Worm (Caenorhabditis elegans) whole organism, L1 larva: Measurements from ENCODE around the gene F46B3.9.

Experiments
- C04F5.9 ChIP-seq: sonication (generic microtip); optimal IDR thresholded peaks from 2 replicates; lab custom pipeline; 2016; ENCODE audit warnings: missing genetic modification characterization, missing compliant biosample characterization
- C34B4.2 ChIP-seq: sonication (generic microtip); optimal IDR thresholded peaks from 2 replicates; lab custom pipeline; 2017; ENCODE audit warnings: mild to moderate bottlenecking, missing genetic modification characterization, missing compliant biosample characterization
- F16B12.6 ChIP-seq: fragments of 150-350 bp; optimal IDR thresholded peaks from 2 replicates; lab custom pipeline; 2014; ENCODE audit warnings: missing biosample characterization, missing genetic modification characterization
- blmp-1 ChIP-seq: fragments of 150-350 bp; optimal IDR thresholded peaks from 2 replicates; lab custom pipeline; 2014; ENCODE audit warnings: missing biosample characterization, missing genetic modification characterization
- ceh-82 ChIP-seq, 3 experiments: fragments of 150-350 bp in 1 of 3; sonication (generic microtip) in 2 of 3; optimal IDR thresholded peaks; 2 replicates each; lab custom pipeline; 2014 to 2017; ENCODE audit warnings: missing biosample characterization in 3 of 3, missing genetic modification characterization in 3 of 3
- ceh-90 ChIP-seq: sonication (generic microtip); optimal IDR thresholded peaks from 2 replicates; lab custom pipeline; 2016; ENCODE audit warnings: missing genetic modification characterization, missing compliant biosample characterization
- ces-1 ChIP-seq: fragments of 150-350 bp; optimal IDR thresholded peaks from 2 replicates; lab custom pipeline; 2014; ENCODE audit warnings: missing biosample characterization, missing genetic modification reagents, missing genetic modification characterization
- efl-1 ChIP-seq, 4 experiments: fragments of 150-350 bp; optimal IDR thresholded peaks in 3 of 4; peaks in 1 of 4; 1 replicate in 1 of 4; 2 replicates in 3 of 4; lab custom pipeline; 2014; ENCODE audit warnings: missing biosample characterization in 2 of 4, missing genetic modification characterization in 2 of 4, missing genetic modification reagents in 2 of 4
- elt-2 ChIP-seq: sonication (generic microtip); optimal IDR thresholded peaks from 2 replicates; lab custom pipeline; 2016; ENCODE audit warnings: missing genetic modification characterization, mild to moderate bottlenecking, inconsistent platforms, missing compliant biosample characterization, missing genetic modification reagents
- elt-3 ChIP-seq, 6 experiments: fragments of 150-350 bp in 1 of 6; sonication (generic microtip); optimal IDR thresholded peaks; 2 replicates each; lab custom pipeline; 2017 to 2018; ENCODE audit warnings: missing biosample characterization in 6 of 6, missing genetic modification characterization in 6 of 6, inconsistent platforms in 1 of 6
- fkh-4 ChIP-seq: sonication (generic microtip); optimal IDR thresholded peaks from 2 replicates; lab custom pipeline; 2016; ENCODE audit warnings: missing compliant biosample characterization, missing genetic modification characterization, borderline replicate concordance
- fkh-8 ChIP-seq: sonication (generic microtip); optimal IDR thresholded peaks from 2 replicates; lab custom pipeline; 2016; ENCODE audit warnings: mild to moderate bottlenecking, missing genetic modification characterization, missing compliant biosample characterization
- fos-1 ChIP-seq: fragments of 150-350 bp; optimal IDR thresholded peaks from 2 replicates; lab custom pipeline; 2014; ENCODE audit warnings: missing biosample characterization, missing genetic modification characterization
- hlh-17 ChIP-seq: fragments of 200-800 bp; sonication (Bioruptor generic); optimal IDR thresholded peaks from 2 replicates; lab custom pipeline; 2018; ENCODE audit warnings: missing genetic modification characterization, mild to moderate bottlenecking, missing compliant biosample characterization, moderate library complexity, borderline replicate concordance
- lin-35 ChIP-seq, 2 experiments: fragments of 150-350 bp; optimal IDR thresholded peaks; 2 replicates each; lab custom pipeline; 2014; ENCODE audit warnings: missing biosample characterization in 2 of 2, missing genetic modification characterization in 2 of 2, missing genetic modification reagents in 2 of 2
- lsy-2 ChIP-seq, 2 experiments: fragments of 150-350 bp; optimal IDR thresholded peaks; 2 replicates each; lab custom pipeline; 2014; ENCODE audit warnings: missing biosample characterization in 2 of 2, missing genetic modification characterization in 2 of 2
- mab-9 ChIP-seq: fragments of 200-800 bp; sonication (Bioruptor generic); IDR thresholded peaks from 2 replicates; pipeline ENCODE4 v1.3.6; 2022; ENCODE audit warnings: missing genetic modification reagents, missing genetic modification characterization, missing compliant biosample characterization
- nhr-12 ChIP-seq: sonication (generic microtip); optimal IDR thresholded peaks from 2 replicates; lab custom pipeline; 2017; ENCODE audit warnings: missing biosample characterization, missing genetic modification characterization
- nhr-28 ChIP-seq: fragments of 150-350 bp; optimal IDR thresholded peaks from 2 replicates; lab custom pipeline; 2014; ENCODE audit warnings: missing biosample characterization, missing genetic modification characterization
- nhr-47 ChIP-seq: sonication (generic microtip); optimal IDR thresholded peaks from 2 replicates; lab custom pipeline; 2016; ENCODE audit warnings: mild to moderate bottlenecking, missing genetic modification characterization, moderate library complexity, missing compliant biosample characterization
- nhr-90 ChIP-seq: sonication (generic microtip); optimal IDR thresholded peaks from 2 replicates; lab custom pipeline; 2016; ENCODE audit warnings: mild to moderate bottlenecking, missing genetic modification characterization, missing compliant biosample characterization; ENCODE audit not compliant: poor library complexity
- snpc-4 ChIP-seq: fragments of 150-350 bp; optimal IDR thresholded peaks from 2 replicates; lab custom pipeline; 2014; ENCODE audit warnings: missing biosample characterization, missing genetic modification characterization
- tbx-2 ChIP-seq: sonication (generic microtip); optimal IDR thresholded peaks from 2 replicates; lab custom pipeline; 2016; ENCODE audit warnings: missing genetic modification characterization, missing compliant biosample characterization
- unc-30 ChIP-seq: sonication (generic microtip); optimal IDR thresholded peaks from 2 replicates; lab custom pipeline; 2017; ENCODE audit warnings: missing biosample characterization, missing genetic modification characterization
- unc-62 ChIP-seq: fragments of 150-350 bp; optimal IDR thresholded peaks from 2 replicates; lab custom pipeline; 2014; ENCODE audit warnings: missing biosample characterization, missing genetic modification reagents, missing genetic modification characterization
- zag-1 ChIP-seq: fragments of 150-350 bp; optimal IDR thresholded peaks from 2 replicates; lab custom pipeline; 2014; ENCODE audit warnings: missing biosample characterization, missing genetic modification characterization
- zip-4 ChIP-seq: fragments of 200-800 bp; sonication (Bioruptor generic); optimal IDR thresholded peaks from 2 replicates; lab custom pipeline; 2018; ENCODE audit warnings: mild to moderate bottlenecking, missing genetic modification characterization, moderate library complexity, missing compliant biosample characterization
- ztf-11 ChIP-seq, 2 experiments: sonication (generic microtip); optimal IDR thresholded peaks; 2 replicates each; lab custom pipeline; 2016 to 2017; ENCODE audit warnings: missing genetic modification characterization in 2 of 2, missing biosample characterization in 1 of 2, missing compliant biosample characterization in 1 of 2
- ztf-4 ChIP-seq: fragments of 150-350 bp; optimal IDR thresholded peaks from 2 replicates; lab custom pipeline; 2014; ENCODE audit warnings: missing biosample characterization, missing genetic modification characterization

The F46B3.9 gene

DNA sequence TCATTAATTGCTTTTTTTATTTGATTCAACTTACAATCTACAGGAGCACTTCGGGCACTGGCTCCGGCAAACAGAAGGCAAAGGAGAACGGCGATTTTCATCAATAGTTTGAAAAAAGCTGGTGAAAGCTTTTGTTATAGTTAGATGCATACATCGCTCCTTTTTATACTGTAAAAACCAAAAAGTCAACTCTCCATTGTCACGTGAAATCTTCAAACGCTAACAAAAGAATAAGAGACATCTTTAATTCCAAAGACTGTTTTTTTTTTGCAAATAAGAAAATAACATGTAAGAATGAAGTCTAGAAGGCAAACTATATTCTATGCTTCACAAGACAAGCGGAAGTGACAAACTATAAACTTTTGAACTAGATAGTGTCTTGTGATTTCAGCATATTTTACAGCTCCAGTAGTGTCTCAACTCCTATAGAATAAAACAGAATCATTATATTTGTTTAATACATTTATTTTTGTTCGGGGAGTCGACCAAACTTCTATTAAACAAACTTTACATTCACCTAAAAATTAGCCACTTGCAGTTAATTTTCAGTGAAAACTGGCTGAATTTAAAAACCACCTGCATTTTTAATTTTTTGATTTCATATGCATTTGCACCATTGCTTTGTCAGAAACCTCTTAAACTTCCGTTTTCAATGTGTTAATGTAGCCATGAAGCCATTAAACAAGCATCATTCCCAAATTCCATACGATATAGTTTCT lies at the start of gene F46B3.9, which contains the start of gene srz-18:
F46B3.9 (minus strand) TSS at position 101 of the 719 bp plus-strand sequence.
srz-18 (plus strand) TSS at position 669 of the 719 bp plus-strand sequence.
- no peak for TF ChIP-seq tbx-2
- no peak for TF ChIP-seq fos-1 (tag; lab: Kevin White, UChicago)
- TF ChIP-seq nhr-47 (tag; lab: Kevin White, UChicago): no peak
- no peak for TF ChIP-seq ces-1 (GFP tag; lab: Kevin White, UChicago)
- TF ChIP-seq, all 84 proteins: peak for 0

DNA sequence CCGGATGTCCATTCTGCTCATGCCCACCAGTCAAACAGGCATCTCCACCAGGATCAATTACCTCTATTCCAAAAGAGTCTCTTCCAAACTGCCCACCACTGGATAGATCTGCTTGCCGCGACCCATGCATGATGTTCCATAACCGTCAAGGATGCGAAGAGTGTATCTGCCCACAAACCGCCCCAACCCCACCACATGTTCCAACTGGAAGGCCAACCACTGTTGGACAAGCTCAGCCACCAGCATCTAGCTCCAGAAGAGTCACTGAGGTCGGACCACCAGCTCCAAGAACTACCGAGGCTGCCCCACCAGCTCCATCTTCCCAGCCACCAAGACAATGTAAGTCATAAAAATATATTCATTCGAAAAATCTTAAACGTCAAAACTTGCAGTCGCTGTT lies 44.7 kb upstream of the F46B3.9 start:
- no peak for TF ChIP-seq nhr-28
- TF ChIP-seq efl-1 (optimal IDR thresholded peaks at IDR 0.05; lab: Kevin White, UChicago): no peak
- TF ChIP-seq efl-1 (GFP tag; optimal IDR thresholded peaks at IDR 0.05 in 1 of 2; lab: Kevin White, UChicago): peak in 1 of 2 experiments; percentile 73
- TF ChIP-seq, all 84 proteins: peak for 1

DNA sequence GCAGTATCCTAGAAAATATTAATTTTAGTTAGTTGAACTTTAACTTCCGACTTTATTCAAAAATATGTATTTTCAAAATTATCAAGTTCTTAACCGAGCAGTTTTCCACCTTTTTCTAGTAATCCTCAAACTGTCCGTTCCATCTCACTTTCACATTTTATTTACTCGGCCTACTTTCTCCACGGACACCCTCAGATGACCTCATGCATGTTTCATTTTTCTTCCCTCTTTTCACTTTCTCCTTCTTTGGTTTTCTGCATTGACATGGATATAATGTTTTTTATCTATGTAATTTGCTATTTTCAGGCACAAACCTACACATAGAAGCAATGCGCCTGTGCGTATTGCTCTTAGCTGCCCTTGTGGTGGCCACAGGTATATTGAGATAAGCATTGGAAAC lies 41.0 kb upstream of the F46B3.9 start, which contains the start of gene mlt-11:
mlt-11 (plus strand) TSS at position 301 of the 400 bp plus-strand sequence.
- TF ChIP-seq ceh-90 (tag; lab: Kevin White, UChicago) (no peak), blmp-1 (tag; lab: Kevin White, UChicago) (peak; percentile 76)

DNA sequence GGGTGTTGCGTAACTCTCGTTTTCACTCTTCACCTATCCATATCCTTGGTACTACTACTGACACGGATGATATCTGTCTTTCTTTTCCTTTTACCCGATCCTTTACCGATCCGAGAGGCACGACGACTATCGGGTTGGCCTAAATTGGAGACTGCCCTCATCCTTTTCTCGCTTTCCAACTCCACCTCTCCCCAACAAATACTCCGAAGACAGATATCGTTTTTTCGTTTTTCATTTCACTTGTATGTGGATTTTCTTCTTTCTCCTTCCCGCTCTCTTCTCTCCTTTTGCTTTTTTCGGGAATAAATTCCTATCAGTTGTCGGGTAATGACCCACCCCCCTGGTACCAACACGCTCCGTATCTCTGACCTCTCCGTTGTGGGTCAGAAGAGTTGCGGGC lies 39.0 kb upstream of the F46B3.9 start:
- TF ChIP-seq zag-1 (tag; lab: Kevin White, UChicago) (no peak), blmp-1 (tag; lab: Kevin White, UChicago) (peak; percentile 99)

DNA sequence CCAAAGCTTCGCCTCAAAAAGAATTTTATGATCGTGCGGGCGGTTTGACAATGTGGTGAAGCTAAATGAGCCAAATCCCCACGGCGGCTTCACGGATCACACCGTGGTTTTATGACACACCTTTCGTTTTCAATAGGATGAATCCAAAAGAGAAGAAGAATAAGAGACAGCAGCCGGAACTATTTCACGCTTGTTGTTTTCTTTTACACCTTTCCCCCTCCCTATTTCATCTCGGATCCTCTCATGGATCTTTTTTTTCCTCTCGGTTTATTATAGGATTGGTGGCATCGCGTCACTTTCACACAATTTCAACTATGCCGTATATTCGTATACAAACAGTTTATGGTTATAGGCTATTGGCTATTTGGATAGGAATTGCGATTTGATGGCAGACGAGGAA lies 37.8 kb upstream of the F46B3.9 start:
- TF ChIP-seq nhr-90 (tag; lab: Kevin White, UChicago) (no peak), blmp-1 (tag; lab: Kevin White, UChicago) (peak; percentile 74)

DNA sequence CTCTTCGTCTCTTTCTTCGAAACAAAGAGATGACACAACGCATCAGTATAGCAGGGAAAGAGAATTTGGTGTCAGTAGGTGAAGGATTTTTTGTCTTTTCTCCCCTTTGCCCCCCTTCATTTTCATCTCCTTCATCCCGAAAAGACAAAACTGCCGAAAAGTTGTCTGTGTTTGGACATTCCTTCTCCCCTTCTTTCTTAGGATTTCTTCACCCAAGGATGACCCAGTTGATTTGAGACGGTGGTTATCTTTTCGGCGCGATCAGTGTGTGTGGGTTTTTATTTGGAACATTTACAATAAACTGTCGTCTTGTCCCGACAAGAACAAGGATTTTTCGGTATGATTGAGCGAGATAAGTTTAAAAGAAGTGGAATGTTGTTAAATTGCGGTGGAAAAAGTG lies 36.5 kb upstream of the F46B3.9 start:
- TF ChIP-seq ztf-4 (tag; lab: Kevin White, UChicago) (no peak), elt-3 (tag; optimal IDR thresholded peaks at IDR 0.05; lab: Kevin White, UChicago) (no peak), F16B12.6 (tag; lab: Kevin White, UChicago) (no peak), nhr-12 (no peak), blmp-1 (tag; lab: Kevin White, UChicago) (peak; percentile 90), C34B4.2 (no peak), snpc-4 (tag; lab: Kevin White, UChicago) (no peak)

DNA sequence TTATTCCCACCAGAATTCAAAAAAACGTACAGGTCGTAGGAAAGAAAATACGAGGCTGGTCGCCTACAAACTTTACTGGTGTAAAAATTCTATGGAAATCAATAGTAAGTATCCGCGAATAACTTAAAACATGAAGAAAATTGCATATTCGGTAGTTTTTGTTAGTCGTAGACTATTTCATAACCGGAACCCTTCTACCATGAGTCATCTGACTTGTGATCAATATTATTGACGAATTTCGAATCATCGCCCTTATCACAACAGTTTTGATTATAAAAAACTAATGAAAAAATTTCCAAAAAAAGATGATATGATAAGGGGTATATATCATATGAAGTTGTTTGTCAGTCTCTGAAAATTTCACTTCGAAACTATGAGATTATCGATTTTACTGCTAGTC lies 34.1 kb upstream of the F46B3.9 start, which contains the start of gene W01F3.2:
W01F3.2 (plus strand) TSS at position 301 of the 400 bp plus-strand sequence.
- TF ChIP-seq fkh-4: no peak
- TF ChIP-seq lin-35 (GFP tag; optimal IDR thresholded peaks at IDR 0.05; lab: Kevin White, UChicago): peak in 1 of 2 experiments; percentile 13
- peak in 1 of 6 experiments; percentile 47 for TF ChIP-seq elt-3 (tag; optimal IDR thresholded peaks at IDR 0.05; lab: Kevin White, UChicago)

DNA sequence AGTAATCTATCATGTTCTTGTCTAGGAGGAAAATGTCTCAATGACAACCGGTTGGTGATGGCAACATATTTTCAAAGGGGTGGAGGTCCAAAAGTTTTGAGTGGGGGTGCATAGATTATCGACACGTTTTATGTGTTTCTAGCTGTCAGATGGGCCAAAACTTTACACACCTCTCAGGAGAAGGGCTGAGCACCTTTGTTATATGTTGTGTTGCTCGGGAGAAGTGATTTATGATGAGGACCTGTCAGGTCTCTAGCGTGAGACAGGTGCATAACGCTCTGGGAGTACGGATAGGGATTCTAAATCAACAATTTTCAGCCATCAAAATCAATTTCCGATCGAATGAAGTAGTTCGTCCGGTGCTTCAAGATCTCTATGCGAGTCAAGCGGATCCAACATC lies 30.7 kb upstream of the F46B3.9 start:
- TF ChIP-seq elt-2 (tag; lab: Kevin White, UChicago) (no peak), hlh-17 (GFP tag; lab: Kevin White, UChicago) (no peak), zip-4 (GFP tag; lab: Kevin White, UChicago) (no peak), ztf-4 (tag; lab: Kevin White, UChicago) (no peak), ztf-11 (tag; optimal IDR thresholded peaks at IDR 0.05; lab: Kevin White, UChicago) (no peak), lsy-2 (tag; optimal IDR thresholded peaks at IDR 0.05; lab: Kevin White, UChicago) (no peak), C04F5.9 (tag; lab: Kevin White, UChicago) (no peak), nhr-47 (tag; lab: Kevin White, UChicago) (no peak), nhr-12 (no peak), ceh-82 (tag; optimal IDR thresholded peaks at IDR 0.05; lab: Kevin White, UChicago) (no peak), mab-9 (GFP tag; lab: Robert Waterston, UW) (no peak), fkh-8 (no peak), nhr-28 (no peak), unc-30 (tag; lab: Kevin White, UChicago) (no peak), unc-62 (GFP tag; lab: Kevin White, UChicago) (no peak)
